Worm (Caenorhabditis elegans) whole organism, midembryonic: ENCODE data around the gene srbc-56.
"Not testable (repeated sequence)": the region's sequence is repeated elsewhere in the genome, so short reads cannot be mapped to it uniquely, and the experiment has no call there.

Experiments used
- T22C8.4 ChIP-seq: fragments of 200-800 bp; sonication (Bioruptor generic); IDR thresholded peaks from 2 replicates; pipeline ENCODE4 v1.3.6; 2022; ENCODE audit warnings: missing genetic modification characterization, missing compliant biosample characterization
- cog-1 ChIP-seq: sonication (generic microtip); optimal IDR thresholded peaks from 2 replicates; lab custom pipeline; 2016; ENCODE audit warnings: missing genetic modification characterization, missing compliant biosample characterization
- flt-1 ChIP-seq: fragments of 200-800 bp; sonication (Bioruptor generic); IDR thresholded peaks from 2 replicates; pipeline ENCODE4 v1.3.6; 2022; ENCODE audit warnings: missing genetic modification characterization, missing compliant biosample characterization
- klf-2 ChIP-seq: fragments of 200-800 bp; sonication (Bioruptor generic); conservative IDR thresholded peaks from 2 replicates; pipeline ENCODE4 v1.3.6; 2022; ENCODE audit warnings: missing genetic modification reagents, missing genetic modification characterization, missing compliant biosample characterization
- med-1 ChIP-seq: sonication (generic microtip); optimal IDR thresholded peaks from 2 replicates; lab custom pipeline; 2017; ENCODE audit warnings: missing genetic modification characterization, mild to moderate bottlenecking, missing compliant biosample characterization, antibody characterized with exemption, missing genetic modification reagents; ENCODE audit not compliant: insufficient read depth
- ref-1 ChIP-seq: fragments of 200-800 bp; sonication (Bioruptor generic); conservative IDR thresholded peaks from 2 replicates; pipeline ENCODE4 v1.3.6; 2022; ENCODE audit warnings: missing genetic modification reagents, missing genetic modification characterization, missing compliant biosample characterization
- tab-1 ChIP-seq: fragments of 200-800 bp; sonication (Bioruptor generic); IDR thresholded peaks from 2 replicates; pipeline ENCODE4 v1.3.6; 2022; ENCODE audit warnings: missing genetic modification characterization, missing compliant biosample characterization
- ztf-23 ChIP-seq: fragments of 200-800 bp; sonication (Bioruptor generic); IDR thresholded peaks from 2 replicates; pipeline ENCODE4 v1.3.6; 2022; ENCODE audit warnings: missing genetic modification reagents, missing genetic modification characterization, missing compliant biosample characterization
- ztf-29 ChIP-seq: fragments of 200-800 bp; sonication (Bioruptor generic); IDR thresholded peaks from 2 replicates; pipeline ENCODE4 v1.3.6; 2022; ENCODE audit warnings: missing genetic modification reagents, missing genetic modification characterization, missing compliant biosample characterization

The srbc-56 gene

DNA sequence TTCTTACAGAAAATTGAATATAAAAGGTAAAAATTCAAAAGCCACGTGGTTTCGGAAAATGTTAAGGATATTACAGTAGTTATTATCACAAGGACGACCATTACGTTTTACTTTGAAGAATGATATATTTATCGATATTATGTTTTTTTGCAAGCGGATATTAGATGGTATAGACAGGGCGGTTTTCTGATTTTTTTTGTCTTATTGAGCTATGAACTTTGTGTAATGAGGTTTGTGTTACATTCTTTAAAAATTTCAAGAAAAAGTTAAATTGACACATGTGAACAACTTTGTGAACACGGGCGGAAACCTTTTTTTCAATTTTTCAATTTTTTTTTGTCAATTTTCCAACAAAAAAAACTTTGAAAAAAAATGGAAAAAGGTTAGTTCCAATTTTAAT lies 6.6 kb downstream of the srbc-56 start, which contains the start of gene srbc-50:
Gene srbc-50, minus strand, starts transcription at position 101 of the 400 bp plus-strand sequence.
- TF ChIP-seq T22C8.4 (GFP tag; lab: Robert Waterston, UW), result no peak
- no peak for TF ChIP-seq med-1 (GFP tag; lab: Kevin White, UChicago)
- TF ChIP-seq ref-1 (GFP tag; lab: Robert Waterston, UW), result no peak
- no peak for TF ChIP-seq ztf-23
- TF ChIP-seq cog-1 (tag; lab: Kevin White, UChicago), result no peak
- no peak for TF ChIP-seq tab-1 (GFP tag; lab: Robert Waterston, UW)
- no peak for TF ChIP-seq ztf-29 (GFP tag; lab: Robert Waterston, UW)
- no peak for TF ChIP-seq klf-2 (GFP tag; lab: Robert Waterston, UW)
- TF ChIP-seq flt-1, result no peak

DNA sequence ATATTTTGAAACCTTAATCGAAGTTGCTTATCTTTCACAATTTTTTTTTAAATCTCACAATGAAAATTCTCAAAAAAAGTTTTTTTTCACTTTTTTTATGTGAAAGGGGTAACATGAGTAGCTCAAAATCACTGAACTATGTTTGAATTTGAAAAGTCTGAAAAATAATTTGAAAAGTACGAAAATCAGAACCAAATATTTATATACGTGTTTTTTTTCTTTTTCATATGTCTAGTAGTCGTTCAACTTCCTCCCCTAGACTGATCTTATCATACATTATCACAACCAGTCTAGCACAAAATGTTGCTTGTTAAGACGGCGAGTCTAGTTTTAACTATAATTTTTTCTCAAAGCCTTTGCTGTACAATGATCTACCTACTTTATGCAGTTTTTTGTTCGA lies 10.1 kb downstream of the srbc-56 start, which contains the start of gene srbc-49:
Gene srbc-49, plus strand, starts transcription at position 301 of the 400 bp plus-strand sequence.
- TF ChIP-seq cog-1 (tag; lab: Kevin White, UChicago) (no peak), T22C8.4 (GFP tag; lab: Robert Waterston, UW) (no peak)

DNA sequence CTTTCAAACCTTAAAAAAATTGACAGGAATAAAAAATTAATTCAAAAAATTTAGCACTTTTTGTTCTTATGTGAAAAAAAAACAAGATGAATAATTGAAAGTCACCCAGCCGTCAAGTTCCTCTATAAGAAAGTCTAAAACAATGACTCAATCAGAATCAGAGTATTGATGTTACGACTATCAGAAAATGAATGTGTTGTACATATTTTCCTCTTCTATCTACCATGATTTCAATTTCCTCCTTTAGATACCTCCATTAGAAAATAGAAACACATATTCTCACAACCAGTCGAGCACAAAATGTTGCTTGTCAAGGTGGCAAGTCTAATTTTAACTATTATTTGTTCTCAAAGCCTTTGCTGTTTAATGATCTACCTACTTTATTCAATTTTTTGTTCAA lies 11.5 kb downstream of the srbc-56 start, which contains the start of gene srbc-48:
Gene srbc-48, plus strand, starts transcription at position 301 of the 400 bp plus-strand sequence.
- no peak for TF ChIP-seq cog-1 (tag; lab: Kevin White, UChicago)
- no peak for TF ChIP-seq tab-1 (GFP tag; lab: Robert Waterston, UW)
- no peak for TF ChIP-seq ztf-23
- no peak for TF ChIP-seq ref-1 (GFP tag; lab: Robert Waterston, UW)
- no peak for TF ChIP-seq med-1 (GFP tag; lab: Kevin White, UChicago)
- no peak for TF ChIP-seq ztf-29 (GFP tag; lab: Robert Waterston, UW)
- no peak for TF ChIP-seq flt-1
- no peak for TF ChIP-seq klf-2 (GFP tag; lab: Robert Waterston, UW)
- no peak for TF ChIP-seq T22C8.4 (GFP tag; lab: Robert Waterston, UW)

DNA sequence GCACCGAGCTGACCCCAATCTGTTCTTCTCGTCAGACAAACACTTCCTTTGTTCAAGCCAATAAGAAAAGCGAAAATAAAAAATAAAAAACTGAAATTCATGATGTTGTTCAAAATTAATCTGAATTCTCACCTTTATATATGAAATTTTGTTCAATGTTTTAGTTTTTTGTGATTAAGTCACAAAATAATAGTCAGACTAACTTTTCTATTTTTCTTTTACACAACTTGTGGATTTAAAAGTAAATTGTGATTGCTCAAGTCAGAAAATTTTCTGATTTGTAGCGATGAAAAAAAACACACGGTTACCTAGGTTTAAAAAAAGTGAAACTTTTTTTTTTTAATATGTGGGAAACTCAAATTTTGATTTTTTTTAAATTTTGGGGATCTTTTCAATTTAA lies 13.7 kb downstream of the srbc-56 start, which contains the start of gene abf-3:
Gene abf-3, minus strand, starts transcription at position 101 of the 400 bp plus-strand sequence.
- TF ChIP-seq ztf-23 (no peak), klf-2 (GFP tag; lab: Robert Waterston, UW) (no peak), flt-1 (no peak), med-1 (GFP tag; lab: Kevin White, UChicago) (no peak), ref-1 (GFP tag; lab: Robert Waterston, UW) (no peak), cog-1 (tag; lab: Kevin White, UChicago) (no peak), T22C8.4 (GFP tag; lab: Robert Waterston, UW) (no peak), ztf-29 (GFP tag; lab: Robert Waterston, UW) (no peak), tab-1 (GFP tag; lab: Robert Waterston, UW) (no peak)

DNA sequence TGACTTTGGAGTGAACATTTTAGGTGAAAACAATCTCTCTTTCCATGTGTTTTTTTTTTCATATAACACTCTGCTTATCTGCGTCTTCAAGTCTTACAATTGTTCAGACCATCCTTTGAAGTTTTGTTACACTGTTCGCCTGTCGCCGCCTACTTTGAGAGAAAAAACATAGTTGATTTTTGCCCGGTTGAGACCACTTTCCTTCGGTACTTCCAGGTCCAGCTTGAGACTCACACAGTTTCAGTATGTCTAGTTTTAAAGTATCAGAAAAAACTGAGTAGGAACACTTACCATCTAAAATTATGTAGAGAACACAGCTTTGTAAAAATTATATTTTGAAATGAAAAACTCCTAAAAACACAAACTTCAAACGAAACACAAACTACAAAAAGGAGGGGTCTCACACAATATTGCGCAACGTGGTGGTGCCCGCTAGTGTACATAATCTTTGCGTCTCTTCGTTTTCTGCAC lies 15.5 kb downstream of the srbc-56 start, which contains the start of the genes fbxa-69 and F54B8.4:
Gene fbxa-69, minus strand, starts transcription at position 10 of the 471 bp plus-strand sequence.
Gene F54B8.4, plus strand, starts transcription at position 421 of the 471 bp plus-strand sequence.
- TF ChIP-seq ref-1 (GFP tag; lab: Robert Waterston, UW), result no peak
- no peak for TF ChIP-seq ztf-23
- TF ChIP-seq ztf-29 (GFP tag; lab: Robert Waterston, UW), result no peak
- TF ChIP-seq klf-2 (GFP tag; lab: Robert Waterston, UW), result no peak
- no peak for TF ChIP-seq cog-1 (tag; lab: Kevin White, UChicago)

DNA sequence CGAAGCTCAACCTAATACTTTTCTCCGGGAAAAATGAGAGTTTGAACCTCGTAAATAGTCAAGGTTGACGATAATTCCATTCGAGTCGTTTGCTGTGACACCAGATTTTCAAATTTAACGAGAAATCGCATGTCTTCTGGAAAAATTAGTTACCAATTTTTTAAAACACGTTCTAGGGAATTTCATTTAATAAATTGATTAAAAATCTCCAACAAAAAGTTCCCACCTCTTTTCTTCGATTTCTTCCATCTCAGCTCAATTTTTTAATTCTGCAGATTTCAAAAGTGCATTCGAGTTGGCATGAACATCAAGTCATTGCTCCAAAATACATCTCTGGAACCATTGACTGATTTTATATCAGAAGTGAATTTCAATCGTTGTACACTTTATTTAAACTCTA lies 19.5 kb downstream of the srbc-56 start, which contains the start of gene nhr-282:
Gene nhr-282, plus strand, starts transcription at position 301 of the 400 bp plus-strand sequence.
- not testable (repeated sequence) for TF ChIP-seq med-1 (GFP tag; lab: Kevin White, UChicago); flt-1; ztf-23

DNA sequence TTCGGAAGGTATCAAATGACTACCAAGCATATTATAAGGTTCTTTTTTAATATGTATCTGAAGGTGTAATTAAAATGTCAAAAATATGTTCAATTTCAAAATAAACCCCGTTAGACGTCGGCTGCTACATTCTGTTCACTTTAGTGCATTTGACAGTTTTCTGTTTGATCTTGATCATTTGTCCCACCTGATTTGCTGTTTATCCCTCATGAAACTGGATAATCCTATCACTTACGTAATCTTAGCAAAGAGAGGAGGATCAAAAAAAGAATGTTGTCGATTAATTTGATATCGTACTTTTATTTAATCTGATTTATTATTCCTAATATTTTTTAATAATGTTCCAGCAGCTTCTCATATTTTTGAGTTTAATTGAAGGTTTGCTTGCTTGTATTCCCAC lies 21.0 kb downstream of the srbc-56 start, which contains the start of gene F54B8.1:
Gene F54B8.1, plus strand, starts transcription at position 301 of the 400 bp plus-strand sequence.
- TF ChIP-seq med-1 (GFP tag; lab: Kevin White, UChicago) (no peak), ref-1 (GFP tag; lab: Robert Waterston, UW) (no peak), klf-2 (GFP tag; lab: Robert Waterston, UW) (no peak), ztf-23 (no peak), cog-1 (tag; lab: Kevin White, UChicago) (no peak), flt-1 (no peak), tab-1 (GFP tag; lab: Robert Waterston, UW) (no peak), T22C8.4 (GFP tag; lab: Robert Waterston, UW) (no peak), ztf-29 (GFP tag; lab: Robert Waterston, UW) (no peak)

DNA sequence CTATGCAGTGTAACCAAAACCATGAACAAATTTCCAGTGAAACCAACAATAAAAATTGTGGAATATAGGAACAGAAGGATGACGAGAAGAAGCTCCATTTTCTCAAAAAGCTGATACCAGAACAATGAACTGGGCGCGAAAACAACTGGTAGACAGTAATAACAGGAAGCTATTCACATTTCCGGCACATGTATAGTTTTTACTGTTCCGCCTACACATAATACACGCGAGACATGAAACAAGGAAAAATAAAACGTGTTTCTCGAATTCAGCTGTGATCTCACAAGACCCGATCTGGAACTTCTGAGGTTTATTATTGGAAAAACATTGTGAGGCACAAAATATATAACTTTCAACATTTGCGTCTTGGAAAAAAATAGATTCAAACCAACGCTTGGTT lies 21.9 kb downstream of the srbc-56 start, which contains the start of gene srsx-36:
Gene srsx-36, minus strand, starts transcription at position 101 of the 400 bp plus-strand sequence.
- TF ChIP-seq cog-1 (tag; lab: Kevin White, UChicago) (no peak), tab-1 (GFP tag; lab: Robert Waterston, UW) (no peak), med-1 (GFP tag; lab: Kevin White, UChicago) (no peak), flt-1 (no peak), T22C8.4 (GFP tag; lab: Robert Waterston, UW) (no peak), ztf-23 (no peak), klf-2 (GFP tag; lab: Robert Waterston, UW) (no peak), ref-1 (GFP tag; lab: Robert Waterston, UW) (no peak), ztf-29 (GFP tag; lab: Robert Waterston, UW) (no peak)

DNA sequence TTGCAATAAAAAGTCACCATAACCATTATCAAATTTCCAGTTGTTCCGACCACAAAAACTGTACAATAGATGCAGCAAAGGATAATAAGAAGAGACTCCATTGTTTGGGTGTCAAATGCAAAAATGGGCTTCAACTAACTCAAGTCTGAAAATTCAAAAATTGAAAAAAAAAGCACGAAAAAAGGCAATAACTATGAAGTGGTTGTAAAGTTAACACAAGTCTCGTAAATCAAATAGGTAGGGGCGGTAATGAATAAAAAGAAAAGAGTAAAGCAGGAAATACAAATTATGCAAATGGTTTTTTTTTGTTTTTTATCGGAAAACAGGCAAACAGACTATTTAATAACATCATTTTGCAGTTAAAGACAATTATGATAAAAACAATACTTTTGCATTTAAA lies 24.1 kb downstream of the srbc-56 start, which contains the start of gene srsx-38:
Gene srsx-38, minus strand, starts transcription at position 101 of the 400 bp plus-strand sequence.
- not testable (repeated sequence) for TF ChIP-seq T22C8.4 (GFP tag; lab: Robert Waterston, UW); ztf-29 (GFP tag; lab: Robert Waterston, UW); med-1 (GFP tag; lab: Kevin White, UChicago)
